Fruit fly (Drosophila melanogaster): ENCODE measurements around the gene Rap1.
A peak's percentile ranks its signal among the peaks of the same experiment; 100 is the strongest.

Rap1 gene

dm6 chr3L:1891914-1892313 is 29.9 kb upstream of the Rap1 start (continued):
- TF ChIP-seq cad (GFP tag; optimal IDR thresholded peaks at IDR 0.05) (peak; percentile 16), wdn (GFP tag; IDR thresholded peaks at IDR 0.05) (0 out of 2 replicates have a peak, but pooled peaks have one; percentile 7), CG33557 (GFP tag; optimal IDR thresholded peaks at IDR 0.05) (no peak), sens (GFP tag) (peak; percentile 38), slbo (GFP tag; IDR thresholded peaks at IDR 0.05) (0 out of 2 replicates have a peak, but pooled peaks have one; percentile 17)

dm6 chr3L:1890941-1891340 is 28.9 kb upstream of the Rap1 start:
- no peak for TF ChIP-seq gro (GFP tag; optimal IDR thresholded peaks at IDR 0.05)
- peak; percentile 1 for TF ChIP-seq Hmr (GFP tag; optimal IDR thresholded peaks at IDR 0.05)
- peak; percentile 39 for TF ChIP-seq onecut (GFP tag; IDR thresholded peaks at IDR 0.05)
- no peak for TF ChIP-seq tap (tag; optimal IDR thresholded peaks at IDR 0.05)
- peak; percentile 47 for TF ChIP-seq gfzf (GFP tag; optimal IDR thresholded peaks at IDR 0.05)
- TF ChIP-seq PHDP (tag; optimal IDR thresholded peaks at IDR 0.05) = no peak
- TF ChIP-seq HmgD (GFP tag; optimal IDR thresholded peaks at IDR 0.05) = peak; percentile 11
- TF ChIP-seq ind (GFP tag; optimal IDR thresholded peaks at IDR 0.05) = no peak
- TF ChIP-seq vvl (GFP tag; IDR thresholded peaks at IDR 0.05) = peak; percentile 43; the same call in 1 of the 2 replicates
- no peak for TF ChIP-seq ap (GFP tag; IDR thresholded peaks at IDR 0.05)
- TF ChIP-seq NC2β (GFP tag; optimal IDR thresholded peaks at IDR 0.05) = no peak
- no peak for TF ChIP-seq Hmx (GFP tag; optimal IDR thresholded peaks at IDR 0.05)
- 0 out of 2 replicates have a peak, but pooled peaks have one; percentile 30 for TF ChIP-seq CG42726 (GFP tag; IDR thresholded peaks at IDR 0.05; ENCODE audit: partially characterized antibody)
- peak; percentile 2 for TF ChIP-seq CG13624 (GFP tag; optimal IDR thresholded peaks at IDR 0.05)
- peak; percentile 34 for TF ChIP-seq Lhr (GFP tag; optimal IDR thresholded peaks at IDR 0.05)
- no peak for TF ChIP-seq Mrtf (GFP tag; IDR thresholded peaks at IDR 0.05)
- peak; percentile 82 for TF ChIP-seq CTCF (GFP tag; optimal IDR thresholded peaks at IDR 0.05)
- no peak for TF ChIP-seq pfk (GFP tag; optimal IDR thresholded peaks at IDR 0.05)
- peak; percentile 83 for TF ChIP-seq CG12155 (GFP tag; optimal IDR thresholded peaks at IDR 0.05)
- peak; percentile 51; the same call in 1 of the 2 replicates for TF ChIP-seq CG13287 (GFP tag; IDR thresholded peaks at IDR 0.05; ENCODE audit: partially characterized antibody)
- no peak for TF ChIP-seq CG2129 (GFP tag; IDR thresholded peaks at IDR 0.05; ENCODE audit: partially characterized antibody)
- TF ChIP-seq pzg (GFP tag; optimal IDR thresholded peaks at IDR 0.05) = peak; percentile 37
- TF ChIP-seq CG3847 (GFP tag; IDR thresholded peaks at IDR 0.05) = peak; percentile 26; the same call in 1 of the 2 replicates
- peak; percentile 87 for TF ChIP-seq E2f2 (GFP tag; IDR thresholded peaks at IDR 0.05)
- TF ChIP-seq yki (optimal IDR thresholded peaks at IDR 0.05) = no peak
- no peak for TF ChIP-seq CG1792 (GFP tag; optimal IDR thresholded peaks at IDR 0.05)
- TF ChIP-seq pita (GFP tag; optimal IDR thresholded peaks at IDR 0.05) = peak; percentile 82
- no peak for TF ChIP-seq E2f1 (GFP tag; IDR thresholded peaks at IDR 0.05)
- peak; percentile 20 for TF ChIP-seq HmgZ (tag; optimal IDR thresholded peaks at IDR 0.05)
- peak; percentile 38 for TF ChIP-seq CG15514 (GFP tag; optimal IDR thresholded peaks at IDR 0.05)
- no peak for TF ChIP-seq ken (GFP tag; IDR thresholded peaks at IDR 0.05)
- TF ChIP-seq nmo (GFP tag; optimal IDR thresholded peaks at IDR 0.05) = peak; percentile 1
- no peak for TF ChIP-seq pan (optimal IDR thresholded peaks at IDR 0.05)
- TF ChIP-seq pan (GFP tag; optimal IDR thresholded peaks at IDR 0.05 in 1 of 2, IDR thresholded peaks at IDR 0.05 in 1 of 2) = no peak
- peak; percentile 22; the same call in 1 of the 2 replicates for TF ChIP-seq amos (GFP tag; IDR thresholded peaks at IDR 0.05; ENCODE audit: partially characterized antibody)
- no peak for TF ChIP-seq wor (GFP tag; IDR thresholded peaks at IDR 0.05)
- peak; percentile 17 for TF ChIP-seq CG12769 (tag; optimal IDR thresholded peaks at IDR 0.05)
- TF ChIP-seq CG1529 (GFP tag; optimal IDR thresholded peaks at IDR 0.05) = no peak
- TF ChIP-seq CG1024 (GFP tag; IDR thresholded peaks at IDR 0.05) = no peak
- TF ChIP-seq CG6683 (GFP tag; optimal IDR thresholded peaks at IDR 0.05) = no peak
- no peak for TF ChIP-seq CG1233 (GFP tag; optimal IDR thresholded peaks at IDR 0.05)
- no peak for TF ChIP-seq sd (tag; optimal IDR thresholded peaks at IDR 0.05)
- TF ChIP-seq jing (GFP tag; optimal IDR thresholded peaks at IDR 0.05) = no peak
- TF ChIP-seq Camta (GFP tag; optimal IDR thresholded peaks at IDR 0.05) = no peak
- no peak for TF ChIP-seq lov (optimal IDR thresholded peaks at IDR 0.05)
- TF ChIP-seq lov (GFP tag; IDR thresholded peaks at IDR 0.05) = no peak

Measured in whole organism, embryonic.